Fruit fly (Drosophila melanogaster): Measurements from ENCODE around the gene CG33645.

Gene CG33645

DNA sequence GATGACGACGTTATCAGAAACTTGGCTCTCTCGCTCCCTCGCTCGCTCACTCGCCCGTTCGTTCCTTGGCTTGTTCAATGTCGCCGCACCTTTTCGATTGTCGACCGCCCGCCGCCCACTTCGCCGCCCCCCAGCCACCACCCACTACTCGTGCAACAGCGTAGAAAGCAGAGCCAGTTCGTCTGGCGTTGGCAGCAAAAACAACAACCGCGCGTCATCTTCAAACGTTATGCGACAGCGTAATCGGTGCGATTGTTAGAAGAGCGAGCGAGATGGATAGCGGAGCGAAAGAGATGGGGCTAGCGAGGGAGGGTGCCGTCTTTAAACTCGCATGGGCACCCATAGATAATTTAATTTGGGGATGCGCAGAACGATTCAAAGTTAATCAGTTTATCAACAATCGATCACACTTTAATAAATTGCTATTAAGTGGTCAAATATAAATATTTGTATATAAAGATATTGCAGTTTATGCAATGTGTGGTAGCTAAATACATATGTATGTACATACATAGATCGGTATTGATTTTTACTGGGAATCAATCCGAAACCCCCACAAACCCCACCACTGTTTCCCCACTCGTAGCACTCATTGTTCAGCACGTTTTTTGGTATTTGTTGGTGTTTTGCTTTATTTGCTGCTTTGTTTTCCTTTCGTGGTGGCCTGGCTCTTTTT is 18.2 kb upstream of the CG33645 start (continued):
- TF ChIP-seq cad (GFP tag; optimal IDR thresholded peaks at IDR 0.05) (no peak), sc (optimal IDR thresholded peaks at IDR 0.05) (no peak), sc (GFP tag; optimal IDR thresholded peaks at IDR 0.05) (no peak), D (optimal IDR thresholded peaks at IDR 0.05) (no peak), D (GFP tag; optimal IDR thresholded peaks at IDR 0.05) (no peak), her (GFP tag; optimal IDR thresholded peaks at IDR 0.05) (no peak), Hey (tag; optimal IDR thresholded peaks at IDR 0.05) (no peak), ac (GFP tag; optimal IDR thresholded peaks at IDR 0.05) (no peak), fd96Cb (tag; optimal IDR thresholded peaks at IDR 0.05) (peak; percentile 30), vnd (GFP tag; IDR thresholded peaks at IDR 0.05; ENCODE audit: partially characterized antibody) (no peak), scrt (GFP tag; optimal IDR thresholded peaks at IDR 0.05) (no peak), cg (GFP tag; optimal IDR thresholded peaks at IDR 0.05) (peak; percentile 3), lmd (GFP tag; IDR thresholded peaks at IDR 0.05) (peak; percentile 76), CG10431 (GFP tag; optimal IDR thresholded peaks at IDR 0.05) (no peak), CG31365 (tag; optimal IDR thresholded peaks at IDR 0.05) (peak; percentile 9), CG8765 (GFP tag; IDR thresholded peaks at IDR 0.05) (peak; percentile 38; the same call in 1 of the 2 replicates), dati (GFP tag; IDR thresholded peaks at IDR 0.05) (no peak), vfl (GFP tag; optimal IDR thresholded peaks at IDR 0.05) (peak; percentile 19), CG34376 (GFP tag; optimal IDR thresholded peaks at IDR 0.05) (peak; percentile 18), CG43689 (GFP tag; IDR thresholded peaks at IDR 0.05) (peak; percentile 68), CG11398 (GFP tag; optimal IDR thresholded peaks at IDR 0.05) (no peak), CG4424 (GFP tag; optimal IDR thresholded peaks at IDR 0.05) (no peak), ham (GFP tag; IDR thresholded peaks at IDR 0.05) (no peak), CG17359 (tag; optimal IDR thresholded peaks at IDR 0.05) (peak; percentile 38), disco-r (GFP tag; optimal IDR thresholded peaks at IDR 0.05) (no peak), dmrt11E (tag; optimal IDR thresholded peaks at IDR 0.05) (no peak), CG10565 (GFP tag; optimal IDR thresholded peaks at IDR 0.05) (no peak), Elba2 (GFP tag; optimal IDR thresholded peaks at IDR 0.05) (no peak), sens (GFP tag) (no peak), Doc2 (GFP tag; IDR thresholded peaks at IDR 0.05) (no peak), NC2β (GFP tag; optimal IDR thresholded peaks at IDR 0.05) (no peak), pzg (GFP tag; optimal IDR thresholded peaks at IDR 0.05) (no peak), slbo (GFP tag; IDR thresholded peaks at IDR 0.05) (peak; percentile 84), vvl (GFP tag; IDR thresholded peaks at IDR 0.05) (no peak; the same call in none of the 2 replicates), jing (GFP tag; optimal IDR thresholded peaks at IDR 0.05) (peak; percentile 13), CG11456 (GFP tag; IDR thresholded peaks at IDR 0.05) (peak; percentile 51; the same call in 1 of the 3 replicates), ems (GFP tag; optimal IDR thresholded peaks at IDR 0.05) (no peak), mld (GFP tag; IDR thresholded peaks at IDR 0.05; ENCODE audit: partially characterized antibody) (no peak), Sry-δ (GFP tag; optimal IDR thresholded peaks at IDR 0.05) (no peak), sob (GFP tag; IDR thresholded peaks at IDR 0.05) (peak; percentile 69), zf30C (GFP tag; optimal IDR thresholded peaks at IDR 0.05) (no peak), CG15479 (GFP tag; optimal IDR thresholded peaks at IDR 0.05) (peak; percentile 53), Atf3 (GFP tag; optimal IDR thresholded peaks at IDR 0.05) (no peak), CG17612 (GFP tag; IDR thresholded peaks at IDR 0.05) (0 out of 2 replicates have a peak, but pooled peaks have one; percentile 18), fu2 (GFP tag; optimal IDR thresholded peaks at IDR 0.05) (no peak), CG12299 (tag; optimal IDR thresholded peaks at IDR 0.05) (no peak), dysf (GFP tag; IDR thresholded peaks at IDR 0.05) (peak; percentile 64), nmo (GFP tag; optimal IDR thresholded peaks at IDR 0.05) (peak; percentile 20), Tbp (GFP tag; optimal IDR thresholded peaks at IDR 0.05) (no peak), CG7963 (GFP tag; IDR thresholded peaks at IDR 0.05; ENCODE audit: partially characterized antibody) (no peak), al (GFP tag; IDR thresholded peaks at IDR 0.05) (peak; percentile 62)
